Fruit fly (Drosophila melanogaster) whole organism, wandering third instar larva: ENCODE results near the gene Nab2.

Experiments used
- CG9705 ChIP-seq: fragments of 200-800 bp; sonication (Bioruptor generic); optimal IDR thresholded peaks from 2 replicates; lab custom pipeline; 2018; ENCODE audit warnings: missing biosample characterization, mild to moderate bottlenecking, missing genetic modification characterization
- GATAd ChIP-seq: sonication (Bioruptor generic); optimal IDR thresholded peaks from 2 replicates; lab custom pipeline; 2016; ENCODE audit warnings: missing biosample characterization, missing genetic modification characterization
- Hr78 ChIP-seq: fragments of >200 bp; optimal IDR thresholded peaks from 2 replicates; lab custom pipeline; 2017; ENCODE audit warnings: missing biosample characterization, missing genetic modification characterization
- Hr83 ChIP-seq: fragments of 200-300 bp; sonication (Bioruptor generic); optimal IDR thresholded peaks from 2 replicates; lab custom pipeline; 2016; ENCODE audit warnings: missing biosample characterization, mild to moderate bottlenecking, missing genetic modification characterization, moderate library complexity; ENCODE audit not compliant: poor library complexity, severe bottlenecking
- Myc ChIP-seq: fragments of >200 bp; optimal IDR thresholded peaks from 2 replicates; lab custom pipeline; 2017
- ey ChIP-seq: fragments of 200-800 bp; sonication (Bioruptor generic); optimal IDR thresholded peaks from 2 replicates; lab custom pipeline; 2016; ENCODE audit warnings: missing biosample characterization, missing genetic modification characterization
- fru ChIP-seq: fragments of 200-800 bp; sonication (Bioruptor generic); optimal IDR thresholded peaks from 3 replicates; lab custom pipeline; 2016; ENCODE audit warnings: missing biosample characterization, mild to moderate bottlenecking, missing genetic modification characterization
- jim ChIP-seq: fragments of 175-275, 200-325 bp; sonication (Bioruptor generic); optimal IDR thresholded peaks from 2 replicates; lab custom pipeline; 2016; ENCODE audit warnings: missing biosample characterization, mild to moderate bottlenecking, missing genetic modification characterization
- psq ChIP-seq: fragments of 200-800 bp; sonication (Bioruptor generic); optimal IDR thresholded peaks from 3 replicates; lab custom pipeline; 2017; ENCODE audit warnings: missing biosample characterization, mild to moderate bottlenecking, missing genetic modification characterization, moderate library complexity
- sage ChIP-seq: fragments of 200-800 bp; sonication (Bioruptor generic); optimal IDR thresholded peaks from 2 replicates; lab custom pipeline; 2016; ENCODE audit warnings: missing biosample characterization, mild to moderate bottlenecking, missing genetic modification characterization
- sv ChIP-seq: fragments of 200-800 bp; sonication (Bioruptor generic); optimal IDR thresholded peaks from 3 replicates; lab custom pipeline; 2016; ENCODE audit warnings: missing biosample characterization, missing genetic modification characterization

- TF ChIP-seq jim (GFP tag; lab: Kevin White, UChicago) (no peak), Myc (lab: Kevin White, UChicago) (no peak), GATAd (no peak), sage (GFP tag; lab: Kevin White, UChicago) (no peak), Hr83 (no peak), psq (GFP tag; lab: Kevin White, UChicago) (no peak), fru (GFP tag; lab: Kevin White, UChicago) (no peak), Hr78 (GFP tag; lab: Kevin White, UChicago) (no peak), ey (no peak), CG9705 (GFP tag; lab: Kevin White, UChicago) (no peak), sv (GFP tag; lab: Kevin White, UChicago) (no peak)
These were observed 47.6 kb downstream of the Nab2 start for dm6 chr3R:24270578-24270977.
